Fruit fly (Drosophila melanogaster) whole organism, wandering third instar larva: ENCODE data around the gene barr.

ENCODE experiments used
- Dif ChIP-seq: fragments of 200-275, 200-300 bp; sonication (Bioruptor generic); optimal IDR thresholded peaks from 2 replicates; lab custom pipeline; 2018; ENCODE audit warnings: missing biosample characterization, missing genetic modification characterization; ENCODE audit not compliant: partially characterized antibody
- HLH106 ChIP-seq: fragments of 200-800 bp; optimal IDR thresholded peaks from 3 replicates; lab custom pipeline; 2019; ENCODE audit warnings: missing biosample characterization, mild to moderate bottlenecking, missing genetic modification characterization, moderate library complexity
- Jra ChIP-seq: sonication (Bioruptor generic); optimal IDR thresholded peaks from 2 replicates; lab custom pipeline; 2016; ENCODE audit warnings: missing biosample characterization, missing genetic modification characterization
- Vsx2 ChIP-seq: fragments of 200-300, 225-300 bp; sonication (Bioruptor generic); optimal IDR thresholded peaks from 2 replicates; lab custom pipeline; 2018; ENCODE audit warnings: missing biosample characterization, missing genetic modification characterization; ENCODE audit not compliant: partially characterized antibody
- dsf ChIP-seq: sonication (Bioruptor generic); optimal IDR thresholded peaks from 2 replicates; lab custom pipeline; 2016; ENCODE audit warnings: missing biosample characterization, missing genetic modification characterization, borderline replicate concordance
- h ChIP-seq: fragments of 200-800 bp; sonication (Bioruptor generic); optimal IDR thresholded peaks from 3 replicates; lab custom pipeline; 2016; ENCODE audit warnings: missing biosample characterization, mild to moderate bottlenecking, missing genetic modification characterization
- pan ChIP-seq: fragments of >200 bp; optimal IDR thresholded peaks from 2 replicates; lab custom pipeline; 2017
- psq ChIP-seq: fragments of 200-800 bp; sonication (Bioruptor generic); optimal IDR thresholded peaks from 3 replicates; lab custom pipeline; 2017; ENCODE audit warnings: missing biosample characterization, mild to moderate bottlenecking, missing genetic modification characterization, moderate library complexity
- usp ChIP-seq: fragments of >200 bp; optimal IDR thresholded peaks from 2 replicates; lab custom pipeline; 2017; ENCODE audit warnings: missing biosample characterization, missing genetic modification characterization

- TF ChIP-seq Vsx2 (no peak), pan (no peak), h (GFP tag; lab: Kevin White, UChicago) (no peak), HLH106 (tag; lab: Kevin White, UChicago) (no peak), psq (GFP tag; lab: Kevin White, UChicago) (no peak), dsf (GFP tag; lab: Kevin White, UChicago) (no peak), usp (GFP tag; lab: Kevin White, UChicago) (no peak), Jra (no peak), Dif (no peak)
Observed at dm6 chr2L:20084068-20084651, 23.0 kb upstream of the barr start.
